Fruit fly (Drosophila melanogaster) whole organism, larva: ENCODE data around the gene Ufd4.

Experiments
- noc ChIP-seq: fragments of 200-800 bp; sonication (Bioruptor generic); optimal IDR thresholded peaks from 3 replicates; lab custom pipeline; 2019; ENCODE audit warnings: missing biosample characterization, mild to moderate bottlenecking, missing genetic modification characterization, moderate library complexity

Gene Ufd4

DNA sequence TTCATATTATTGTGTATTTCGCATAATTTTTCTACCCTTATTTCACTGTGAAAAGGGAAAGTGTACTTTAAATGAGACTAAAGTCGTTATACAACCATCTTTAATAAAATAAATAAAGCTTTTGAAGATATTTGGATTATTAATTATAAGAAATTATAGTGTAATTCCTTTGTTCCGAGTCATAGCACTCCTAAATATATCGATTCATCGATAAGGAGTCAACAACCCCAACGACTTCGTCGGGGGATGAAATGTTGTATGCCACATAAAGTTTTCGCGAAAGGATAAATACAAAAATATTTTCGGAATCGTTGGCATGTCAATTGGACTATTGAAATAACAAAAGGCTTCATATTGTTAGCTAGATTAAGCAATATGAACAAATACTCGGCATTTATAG is 40.6 kb downstream of the Ufd4 start, which contains the start of gene Ror:
Ror (plus strand) TSS at position 252 of the 400 bp plus-strand sequence.
- no peak for TF ChIP-seq noc (tag; lab: Kevin White, UChicago)

DNA sequence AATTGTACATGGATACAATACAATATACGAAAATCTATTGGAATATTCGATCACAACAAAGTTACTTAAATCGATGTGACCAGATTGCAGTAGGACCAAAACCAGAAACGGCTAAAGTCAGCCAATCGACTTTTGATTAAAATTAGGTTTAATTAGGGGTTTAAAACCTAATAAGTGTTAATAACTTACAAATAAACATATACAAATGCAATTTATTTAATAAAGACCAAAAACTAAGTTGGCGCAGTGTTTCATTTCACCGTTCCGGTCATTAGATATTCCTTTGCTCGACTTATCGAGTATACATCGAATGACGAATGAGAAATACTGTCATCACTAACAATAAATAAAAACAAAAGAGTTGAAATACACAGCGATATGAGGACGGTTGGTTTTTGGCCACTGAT is 41.7 kb downstream of the Ufd4 start, which contains the start of the genes bsk and CG31717:
bsk (minus strand) TSS at position 61 of the 407 bp plus-strand sequence.
CG31717 (plus strand) TSS at position 297 of the 407 bp plus-strand sequence.
- TF ChIP-seq noc (tag; lab: Kevin White, UChicago), result no peak

dm6 chr2L:10249655-10250202 is 42.4 kb downstream of the Ufd4 start:
- TF ChIP-seq noc (tag; lab: Kevin White, UChicago), result no peak

dm6 chr2L:10246785-10247190 is 45.4 kb downstream of the Ufd4 start, which contains the start of gene chico:
TSS of gene chico (minus strand) at chr2L:10247078.
- TF ChIP-seq noc (tag; lab: Kevin White, UChicago), result no peak

dm6 chr2L:10238726-10239652 is 53.2 kb downstream of the Ufd4 start, which contains the start of gene me31B:
TSS of gene me31B (plus strand) at chr2L:10239341.
- TF ChIP-seq noc (tag; lab: Kevin White, UChicago), result no peak

DNA sequence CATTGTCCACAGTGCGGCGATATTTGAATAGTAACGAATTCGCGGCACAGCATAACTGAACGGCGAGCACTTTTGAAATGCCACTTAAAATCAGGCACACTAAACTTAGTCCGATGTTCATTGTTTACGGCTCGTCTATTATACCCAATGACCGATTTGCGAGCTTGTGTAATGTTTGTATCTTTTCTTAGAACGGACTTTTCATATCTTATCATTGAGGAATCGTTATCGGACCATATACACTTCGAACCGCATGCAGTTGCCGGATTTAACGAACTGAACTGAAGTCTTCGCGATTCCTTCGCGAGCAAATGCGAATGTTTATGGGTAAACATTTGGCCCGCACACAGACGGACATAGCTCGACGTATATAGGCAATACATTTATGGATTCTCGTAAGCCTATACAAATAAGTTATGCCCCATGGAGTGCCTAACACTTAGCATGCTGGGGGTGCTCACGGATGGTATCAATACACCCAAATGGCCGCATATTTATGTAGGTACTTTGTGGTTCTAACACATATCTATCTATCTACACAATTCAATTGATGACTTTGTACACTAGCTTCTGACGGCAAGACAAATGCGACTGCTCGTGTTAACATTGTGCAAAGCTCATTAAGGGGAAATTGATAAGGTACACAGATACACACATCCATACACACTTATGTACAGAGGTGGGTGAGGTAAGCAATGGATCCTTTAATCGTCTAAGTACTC is 54.3 kb downstream of the Ufd4 start, which contains the start of gene mthl15:
mthl15 (minus strand) TSS at position 593 of the 722 bp plus-strand sequence.
- TF ChIP-seq noc (tag; lab: Kevin White, UChicago), result no peak

DNA sequence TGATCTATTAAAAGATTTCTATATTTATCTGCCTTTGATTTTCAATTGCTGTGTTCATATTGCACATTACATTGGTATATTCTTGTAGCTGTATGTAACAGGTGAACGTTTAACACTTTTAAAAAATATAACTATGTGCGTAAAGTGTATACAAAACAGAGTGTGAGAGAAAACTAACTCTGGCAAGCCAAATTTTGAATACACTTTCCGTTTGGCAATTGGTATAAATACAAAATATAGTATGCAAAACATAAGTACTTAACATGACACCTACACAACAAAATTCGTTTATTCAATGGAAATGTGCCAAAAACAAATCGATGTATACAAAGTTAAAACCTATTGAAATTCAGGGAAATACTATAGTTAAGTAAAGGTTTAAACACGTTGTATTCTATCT is 59.3 kb downstream of the Ufd4 start:
- no peak for TF ChIP-seq noc (tag; lab: Kevin White, UChicago)

DNA sequence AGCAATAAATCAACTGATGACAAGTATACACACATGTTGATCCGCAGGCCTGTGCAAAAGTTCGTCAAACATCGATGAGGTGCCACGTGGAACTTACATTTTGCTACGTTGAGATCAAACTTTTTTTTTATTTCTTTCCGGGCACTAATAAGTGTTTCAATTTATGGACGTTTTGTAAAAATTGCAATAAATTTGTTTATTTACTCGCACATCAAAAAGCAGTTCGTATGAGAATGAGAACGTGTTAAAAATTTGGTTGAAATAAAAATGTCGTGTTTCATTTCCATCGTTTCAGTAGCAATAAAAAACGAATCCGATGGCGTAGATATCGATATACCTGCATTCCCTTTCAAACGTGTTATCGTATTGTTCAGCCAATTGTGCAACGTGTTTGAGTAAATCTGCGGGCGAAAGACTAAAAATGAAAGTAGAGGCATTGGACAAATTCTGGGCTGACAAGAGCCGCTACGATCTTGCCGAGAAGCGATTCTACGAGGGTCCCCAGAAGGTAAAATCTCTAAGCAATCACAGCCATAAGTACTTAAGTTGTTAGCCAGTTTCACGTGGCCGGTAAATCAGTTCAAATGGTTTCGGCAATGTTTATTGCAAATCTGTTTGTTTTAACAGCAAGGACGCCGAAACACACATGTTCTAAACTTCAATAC is 59.9 kb downstream of the Ufd4 start, which contains the start of gene eEF1delta:
eEF1delta (plus strand) TSS at position 356 of the 665 bp plus-strand sequence.
- TF ChIP-seq noc (tag; lab: Kevin White, UChicago), result no peak
